Worm (Caenorhabditis elegans): ENCODE data around the gene ZK1320.9.

ZK1320.9 gene

DNA sequence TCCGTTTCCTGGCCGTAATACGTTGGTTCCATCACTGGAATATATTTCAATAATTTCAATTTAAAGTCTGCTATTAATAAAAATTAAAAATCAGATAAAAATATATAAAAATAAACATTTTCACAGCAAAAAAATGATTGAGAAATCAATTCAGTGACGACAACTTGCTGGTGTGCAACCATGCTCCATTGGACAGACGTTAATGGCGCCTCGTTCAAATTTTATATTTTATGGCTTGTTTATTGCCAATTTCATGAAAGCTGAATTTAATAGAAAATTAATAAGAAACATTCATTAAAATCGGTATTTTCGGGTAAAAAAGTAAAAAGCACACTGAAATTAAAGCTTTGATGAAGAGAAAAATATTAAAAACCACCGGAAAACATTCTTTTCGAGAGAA is 19.7 kb upstream of the ZK1320.9 start, which contains the start of gene Y53C12A.3:
TSS of gene Y53C12A.3 (minus strand) at position 34 of the 400 bp plus-strand sequence.
- TF ChIP-seq F13H6.1 (tag; optimal IDR thresholded peaks at IDR 0.05), result no peak
- no peak for TF ChIP-seq nhr-25 (tag; optimal IDR thresholded peaks at IDR 0.05)
- no peak for TF ChIP-seq sem-4 (tag; optimal IDR thresholded peaks at IDR 0.05)
- no peak for TF ChIP-seq nhr-23 (tag; optimal IDR thresholded peaks at IDR 0.05)
- TF ChIP-seq nhr-10 (tag; optimal IDR thresholded peaks at IDR 0.05), result no peak
- no peak for TF ChIP-seq mdl-1 (tag; optimal IDR thresholded peaks at IDR 0.05)
- TF ChIP-seq mbf-1 (tag; optimal IDR thresholded peaks at IDR 0.05), result no peak
- TF ChIP-seq nhr-129 (tag; optimal IDR thresholded peaks at IDR 0.05), result peak; percentile 7
- peak; percentile 34 for TF ChIP-seq lin-13 (GFP tag; optimal IDR thresholded peaks at IDR 0.05)
- TF ChIP-seq lsy-2 (tag; optimal IDR thresholded peaks at IDR 0.05), result peak in 1 of 2 experiments; percentile 74
- TF ChIP-seq nhr-77 (tag; optimal IDR thresholded peaks at IDR 0.05), result no peak
- TF ChIP-seq mab-5 (tag; optimal IDR thresholded peaks at IDR 0.05), result no peak
- peak; percentile 91 for TF ChIP-seq gmeb-1 (tag; optimal IDR thresholded peaks at IDR 0.05)
- no peak for TF ChIP-seq elt-3 (tag; optimal IDR thresholded peaks at IDR 0.05)
- TF ChIP-seq nhr-21 (tag; optimal IDR thresholded peaks at IDR 0.05), result no peak
- peak; percentile 7 for TF ChIP-seq sma-3 (GFP tag; optimal IDR thresholded peaks at IDR 0.05)
- TF ChIP-seq blmp-1 (tag; optimal IDR thresholded peaks at IDR 0.05; ENCODE audit: insufficient read depth), result peak; percentile 24
- TF ChIP-seq C34F6.9 (tag; optimal IDR thresholded peaks at IDR 0.05), result peak; percentile 40
- no peak for TF ChIP-seq unc-39 (tag; optimal IDR thresholded peaks at IDR 0.05)
- no peak for TF ChIP-seq ama-1 (optimal IDR thresholded peaks at IDR 0.05)
- peak; percentile 39 for TF ChIP-seq crh-2 (tag; optimal IDR thresholded peaks at IDR 0.05)
- no peak for TF ChIP-seq peb-1 (tag; optimal IDR thresholded peaks at IDR 0.05)
- TF ChIP-seq lin-39 (tag; optimal IDR thresholded peaks at IDR 0.05), result no peak
- TF ChIP-seq ceh-82 (tag; optimal IDR thresholded peaks at IDR 0.05), result no peak
- no peak for TF ChIP-seq nhr-11 (tag; optimal IDR thresholded peaks at IDR 0.05)
- peak; percentile 17 for TF ChIP-seq fos-1 (tag; optimal IDR thresholded peaks at IDR 0.05)
- no peak for TF ChIP-seq lin-11 (tag; optimal IDR thresholded peaks at IDR 0.05)
- no peak for TF ChIP-seq ztf-1 (GFP tag; conservative IDR thresholded peaks at IDR 0.05)
- no peak for TF ChIP-seq alr-1 (tag; optimal IDR thresholded peaks at IDR 0.05)
- TF ChIP-seq unc-62 (GFP tag; optimal IDR thresholded peaks at IDR 0.05), result no peak
- no peak for TF ChIP-seq sma-9 (GFP tag; optimal IDR thresholded peaks at IDR 0.05)
- TF ChIP-seq sma-9 (tag; optimal IDR thresholded peaks at IDR 0.05), result no peak
- no peak for TF ChIP-seq aly-2 (tag; optimal IDR thresholded peaks at IDR 0.05)
- TF ChIP-seq nhr-6 (tag; optimal IDR thresholded peaks at IDR 0.05), result no peak
- no peak for TF ChIP-seq ZK546.5 (tag; optimal IDR thresholded peaks at IDR 0.05)
- no peak for TF ChIP-seq nhr-237 (tag; optimal IDR thresholded peaks at IDR 0.05)
- no peak for TF ChIP-seq skn-1 (tag; optimal IDR thresholded peaks at IDR 0.05)
- TF ChIP-seq nhr-12 (tag; optimal IDR thresholded peaks at IDR 0.05), result no peak
- TF ChIP-seq zag-1 (tag; optimal IDR thresholded peaks at IDR 0.05), result no peak
- TF ChIP-seq elt-1 (tag; optimal IDR thresholded peaks at IDR 0.05), result no peak
- no peak for TF ChIP-seq ztf-11 (tag; optimal IDR thresholded peaks at IDR 0.05)
- TF ChIP-seq dmd-4 (tag; optimal IDR thresholded peaks at IDR 0.05), result no peak
- TF ChIP-seq unc-55 (GFP tag; optimal IDR thresholded peaks at IDR 0.05), result peak; percentile 79

DNA sequence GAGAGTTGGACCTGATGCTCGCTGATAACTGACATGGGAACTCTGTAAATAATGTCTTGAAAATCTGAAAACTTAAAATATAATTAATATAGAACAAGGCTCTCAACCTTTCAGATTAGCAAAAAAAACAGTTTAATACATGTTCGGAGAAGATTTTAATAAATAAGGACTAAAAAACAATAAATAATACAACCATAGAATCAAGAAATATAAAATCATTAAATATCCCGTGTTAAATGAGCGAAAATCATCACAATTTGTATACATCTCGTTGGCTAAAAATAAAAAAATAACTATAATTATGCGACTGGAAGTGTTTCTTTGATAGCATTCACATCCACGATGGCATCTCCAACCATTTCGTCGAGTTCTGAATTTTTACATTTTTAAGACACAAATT is 18.2 kb upstream of the ZK1320.9 start, which contains the start of gene Y53C12A.10:
TSS of gene Y53C12A.10 (minus strand) at position 101 of the 400 bp plus-strand sequence.
- TF ChIP-seq dmd-4 (tag; optimal IDR thresholded peaks at IDR 0.05), result no peak
- TF ChIP-seq Y55F3AM.14 (GFP tag; optimal IDR thresholded peaks at IDR 0.05), result no peak
- TF ChIP-seq elt-3 (tag; optimal IDR thresholded peaks at IDR 0.05), result no peak
- no peak for TF ChIP-seq sma-9 (GFP tag; optimal IDR thresholded peaks at IDR 0.05)
- no peak for TF ChIP-seq sma-9 (tag; optimal IDR thresholded peaks at IDR 0.05)
- TF ChIP-seq F13H6.1 (tag; optimal IDR thresholded peaks at IDR 0.05), result no peak
- TF ChIP-seq mab-5 (tag; optimal IDR thresholded peaks at IDR 0.05), result no peak
- TF ChIP-seq unc-55 (GFP tag; optimal IDR thresholded peaks at IDR 0.05), result no peak
- no peak for TF ChIP-seq nhr-23 (tag; optimal IDR thresholded peaks at IDR 0.05)
- TF ChIP-seq nhr-10 (tag; optimal IDR thresholded peaks at IDR 0.05), result no peak
- TF ChIP-seq unc-62 (GFP tag; optimal IDR thresholded peaks at IDR 0.05), result no peak
- TF ChIP-seq crh-2 (tag; optimal IDR thresholded peaks at IDR 0.05), result no peak
- no peak for TF ChIP-seq mdl-1 (tag; optimal IDR thresholded peaks at IDR 0.05)
- no peak for TF ChIP-seq zag-1 (tag; optimal IDR thresholded peaks at IDR 0.05)
- TF ChIP-seq fos-1 (tag; optimal IDR thresholded peaks at IDR 0.05), result no peak
- no peak for TF ChIP-seq peb-1 (tag; optimal IDR thresholded peaks at IDR 0.05)
- TF ChIP-seq nhr-11 (tag; optimal IDR thresholded peaks at IDR 0.05), result no peak
- no peak for TF ChIP-seq aly-2 (tag; optimal IDR thresholded peaks at IDR 0.05)
- TF ChIP-seq R02D3.7 (tag; optimal IDR thresholded peaks at IDR 0.05), result no peak
- no peak for TF ChIP-seq elt-1 (tag; optimal IDR thresholded peaks at IDR 0.05)

All from whole organism, L2 larva.